Worm (Caenorhabditis elegans): Measurements from ENCODE around the gene npp-3.

DNA sequence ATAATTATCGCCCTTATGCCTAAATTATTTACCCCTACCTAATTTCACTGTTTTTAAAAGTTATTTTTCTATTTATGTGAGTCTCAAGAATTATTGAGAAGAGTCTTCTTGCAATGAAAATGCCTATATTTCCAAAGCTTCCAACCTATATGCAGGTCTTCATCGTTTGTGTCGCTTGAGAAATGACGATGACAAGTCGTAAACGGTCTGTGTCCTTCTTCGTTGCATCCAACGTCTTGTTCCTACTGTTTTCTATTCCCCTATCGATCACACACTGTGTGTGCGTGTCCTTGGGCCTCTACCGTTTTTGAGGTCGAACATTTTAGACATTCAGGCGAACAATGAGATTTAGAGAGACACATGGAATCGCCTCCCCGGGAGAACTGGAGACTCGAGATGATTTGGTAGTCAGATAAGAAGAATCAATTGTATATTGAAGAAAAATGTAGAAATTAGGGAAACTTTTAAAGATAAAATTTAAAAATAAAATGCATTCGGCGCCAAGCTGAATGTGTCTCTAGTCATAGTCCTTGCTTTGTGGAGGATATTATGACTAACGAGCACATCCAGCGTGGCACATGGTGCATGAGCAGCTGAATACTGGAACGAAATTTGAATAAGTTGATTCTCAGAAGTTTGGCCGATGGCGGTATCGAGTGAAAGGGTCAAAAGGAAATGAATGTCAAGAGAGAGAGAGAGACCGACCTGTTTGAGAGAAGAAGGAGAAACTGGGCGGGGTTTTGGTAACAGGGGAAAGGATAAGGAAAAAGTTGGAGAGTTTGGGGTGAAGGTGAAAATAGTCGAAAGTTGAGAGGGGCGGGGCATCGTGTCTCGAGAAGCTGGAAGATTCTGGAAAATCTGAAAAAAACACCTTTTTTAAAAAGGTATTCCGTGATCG is 6.1 kb upstream of the npp-3 start:
- TF ChIP-seq snpc-4 (tag; optimal IDR thresholded peaks at IDR 0.05) (no peak), ztf-11 (tag; optimal IDR thresholded peaks at IDR 0.05) (no peak), zag-1 (tag; optimal IDR thresholded peaks at IDR 0.05) (no peak)
